Worm (Caenorhabditis elegans) whole organism, early embryonic: ENCODE measurements around the gene Y116A8C.29.
"Not testable (repeated sequence)": the region's sequence is repeated elsewhere in the genome, so short reads cannot be mapped to it uniquely, and the experiment has no call there.

Source experiments
- hmbx-1 ChIP-seq: sonication (generic microtip); optimal IDR thresholded peaks from 2 replicates; lab custom pipeline; 2016; ENCODE audit warnings: mild to moderate bottlenecking, missing genetic modification characterization, missing compliant biosample characterization
- scrt-1 ChIP-seq: fragments of 200-800 bp; sonication (Bioruptor generic); IDR thresholded peaks from 2 replicates; pipeline ENCODE4 v1.3.6; 2022; ENCODE audit warnings: missing genetic modification characterization, missing compliant biosample characterization

ce11 chrIV:17076000-17076399 lies 17.8 kb upstream of the Y116A8C.29 start:
- not testable (repeated sequence) for TF ChIP-seq hmbx-1 (tag; lab: Kevin White, UChicago); scrt-1
